Fruit fly (Drosophila melanogaster) whole organism, embryonic: ENCODE data around the gene CG9372.
A peak's percentile ranks its signal among the peaks of the same experiment; 100 is the strongest.

ENCODE experiments used
- BEAF-32 ChIP-seq: fragments of 200-800 bp; sonication (Bioruptor generic); optimal IDR thresholded peaks from 3 replicates; lab custom pipeline; 2017; ENCODE audit warnings: missing biosample characterization, missing genetic modification characterization, mild to moderate bottlenecking, moderate library complexity, missing genetic modification reagents
- CG10366 ChIP-seq: fragments of 200-800 bp; sonication (Bioruptor generic); IDR thresholded peaks from 2 replicates; pipeline ENCODE4 v1.3.6; 2022; ENCODE audit warnings: missing biosample characterization, missing genetic modification characterization
- CG12299 ChIP-seq: fragments of 200-800 bp; sonication (Bioruptor generic); optimal IDR thresholded peaks from 2 replicates; lab custom pipeline; 2018; ENCODE audit warnings: missing biosample characterization, mild to moderate bottlenecking, missing genetic modification characterization
- CG12744 ChIP-seq: fragments of 200-800 bp; sonication (Bioruptor generic); optimal IDR thresholded peaks from 2 replicates; lab custom pipeline; 2016; ENCODE audit warnings: missing biosample characterization, missing genetic modification characterization
- CG14441 ChIP-seq: fragments of 200-800 bp; sonication (Bioruptor generic); IDR thresholded peaks from 2 replicates; pipeline ENCODE4 v1.3.6; 2022; ENCODE audit warnings: missing biosample characterization, missing genetic modification characterization
- CG15514 ChIP-seq: fragments of 200-800 bp; sonication (Bioruptor generic); optimal IDR thresholded peaks from 3 replicates; lab custom pipeline; 2017; ENCODE audit warnings: missing biosample characterization, missing genetic modification characterization, mild to moderate bottlenecking, moderate library complexity, missing genetic modification reagents
- CG2129 ChIP-seq: fragments of 200-800 bp; sonication (Bioruptor generic); IDR thresholded peaks from 2 replicates; pipeline ENCODE4 v1.3.6; 2022; ENCODE audit warnings: missing biosample characterization, missing genetic modification characterization; ENCODE audit not compliant: partially characterized antibody
- CG31224 ChIP-seq: fragments of 200-800 bp; sonication (Bioruptor generic); IDR thresholded peaks from 2 replicates; pipeline ENCODE4 v1.3.6; 2022; ENCODE audit warnings: missing biosample characterization, missing genetic modification characterization
- CG31441 ChIP-seq: fragments of 200-800 bp; sonication (Bioruptor generic); IDR thresholded peaks from 2 replicates; pipeline ENCODE4 v1.3.6; 2022; ENCODE audit warnings: missing biosample characterization, missing genetic modification characterization
- CG32532 ChIP-seq: fragments of 200-800 bp; sonication (Bioruptor generic); IDR thresholded peaks from 2 replicates; pipeline ENCODE4 v1.3.6; 2022; ENCODE audit warnings: missing biosample characterization, missing genetic modification characterization
- CG3995 ChIP-seq: fragments of 200-800 bp; sonication (Bioruptor generic); optimal IDR thresholded peaks from 3 replicates; lab custom pipeline; 2016; ENCODE audit warnings: missing biosample characterization, missing genetic modification characterization
- CG42726 ChIP-seq: fragments of 200-800 bp; sonication (Bioruptor generic); IDR thresholded peaks from 2 replicates; pipeline ENCODE4 v1.3.6; 2022; ENCODE audit warnings: missing biosample characterization, missing genetic modification characterization; ENCODE audit not compliant: partially characterized antibody
- CG4282 ChIP-seq: fragments of 200-800 bp; sonication (Bioruptor generic); optimal IDR thresholded peaks from 2 replicates; lab custom pipeline; 2016; ENCODE audit warnings: missing biosample characterization, missing genetic modification characterization
- CG43689 ChIP-seq: fragments of 200-800 bp; sonication (Bioruptor generic); IDR thresholded peaks from 2 replicates; pipeline ENCODE4 v1.3.6; 2022; ENCODE audit warnings: missing biosample characterization, missing genetic modification characterization
- CG7963 ChIP-seq: fragments of 200-800 bp; sonication (Bioruptor generic); IDR thresholded peaks from 3 replicates; pipeline ENCODE4 v1.3.6; 2022; ENCODE audit warnings: missing biosample characterization, missing genetic modification characterization; ENCODE audit not compliant: partially characterized antibody
- CG8089 ChIP-seq: fragments of 200-800 bp; sonication (Bioruptor generic); optimal IDR thresholded peaks from 3 replicates; lab custom pipeline; 2016; ENCODE audit warnings: missing biosample characterization, missing genetic modification characterization
- CG8765 ChIP-seq: fragments of 200-800 bp; sonication (Bioruptor generic); IDR thresholded peaks from 2 replicates; pipeline ENCODE4 v1.3.6; 2022; ENCODE audit warnings: missing biosample characterization, missing genetic modification characterization
- Camta ChIP-seq: fragments of 200-800 bp; sonication (Bioruptor generic); optimal IDR thresholded peaks from 2 replicates; lab custom pipeline; 2016; ENCODE audit warnings: missing biosample characterization, missing genetic modification characterization
- Deaf1 ChIP-seq: fragments of 200-800 bp; optimal IDR thresholded peaks from 3 replicates; lab custom pipeline; 2019; ENCODE audit warnings: missing biosample characterization, mild to moderate bottlenecking, missing genetic modification characterization, moderate library complexity
- Dfd ChIP-seq, 2 experiments: fragments of >200 bp; optimal IDR thresholded peaks; 2 replicates each; lab custom pipeline; 2017; ENCODE audit warnings: missing biosample characterization in 2 of 2, missing genetic modification characterization in 2 of 2
- Gsc ChIP-seq: fragments of 200-800 bp; sonication (Bioruptor generic); IDR thresholded peaks from 2 replicates; pipeline ENCODE4 v1.3.6; 2022; ENCODE audit warnings: missing biosample characterization, missing genetic modification characterization
- HmgD ChIP-seq: fragments of 200-800 bp; sonication (Bioruptor generic); optimal IDR thresholded peaks from 3 replicates; lab custom pipeline; 2016; ENCODE audit warnings: missing biosample characterization, missing genetic modification characterization
- Mes4 ChIP-seq: fragments of 200-800 bp; sonication (Bioruptor generic); optimal IDR thresholded peaks from 2 replicates; lab custom pipeline; 2016; ENCODE audit warnings: missing biosample characterization, missing genetic modification characterization
- Neu2 ChIP-seq: fragments of 200-800 bp; sonication (Bioruptor generic); optimal IDR thresholded peaks from 3 replicates; lab custom pipeline; 2016; ENCODE audit warnings: missing biosample characterization, missing genetic modification characterization, borderline replicate concordance
- PHDP ChIP-seq: fragments of 200-800 bp; sonication (Bioruptor generic); optimal IDR thresholded peaks from 3 replicates; lab custom pipeline; 2018; ENCODE audit warnings: missing biosample characterization, mild to moderate bottlenecking, missing genetic modification characterization, moderate library complexity
- Pdp1 ChIP-seq, 2 experiments: fragments of 200-800 bp; sonication (Bioruptor generic); optimal IDR thresholded peaks; 3 replicates each; lab custom pipeline; 2016; ENCODE audit warnings: missing biosample characterization in 2 of 2, missing genetic modification characterization in 2 of 2, mild to moderate bottlenecking in 1 of 2, moderate library complexity in 1 of 2
- Ravus ChIP-seq: fragments of 200-800 bp; sonication (Bioruptor generic); IDR thresholded peaks from 2 replicates; pipeline ENCODE4 v1.3.6; 2022; ENCODE audit warnings: missing biosample characterization, missing genetic modification characterization
- Sin3A ChIP-seq: fragments of >200 bp; optimal IDR thresholded peaks from 2 replicates; lab custom pipeline; 2018
- Six4 ChIP-seq: fragments of 200-800 bp; sonication (Bioruptor generic); optimal IDR thresholded peaks from 2 replicates; lab custom pipeline; 2016; ENCODE audit warnings: missing biosample characterization, missing genetic modification characterization
- Sox102F ChIP-seq: fragments of 200-800 bp; sonication (Bioruptor generic); optimal IDR thresholded peaks from 2 replicates; lab custom pipeline; 2018; ENCODE audit warnings: missing biosample characterization, mild to moderate bottlenecking, missing genetic modification characterization, moderate library complexity
- Spps ChIP-seq: fragments of 200-800 bp; sonication (Bioruptor generic); optimal IDR thresholded peaks from 2 replicates; lab custom pipeline; 2018; ENCODE audit warnings: missing biosample characterization, mild to moderate bottlenecking, missing genetic modification characterization
- Xbp1 ChIP-seq: fragments of 200-800 bp; sonication (Bioruptor generic); optimal IDR thresholded peaks from 3 replicates; lab custom pipeline; 2016; ENCODE audit warnings: missing biosample characterization, mild to moderate bottlenecking, missing genetic modification characterization
- bbx ChIP-seq: fragments of 200-800 bp; sonication (Bioruptor generic); IDR thresholded peaks from 2 replicates; pipeline ENCODE4 v1.3.6; 2022; ENCODE audit warnings: missing biosample characterization, missing genetic modification characterization; ENCODE audit not compliant: partially characterized antibody
- bigmax ChIP-seq: fragments of 200-800 bp; sonication (Bioruptor generic); optimal IDR thresholded peaks from 2 replicates; lab custom pipeline; 2018; ENCODE audit warnings: missing biosample characterization, mild to moderate bottlenecking, missing genetic modification characterization
- chinmo ChIP-seq: fragments of 200-800 bp; sonication (Bioruptor generic); IDR thresholded peaks from 4 replicates; pipeline ENCODE4 v1.3.6; 2022; ENCODE audit warnings: missing biosample characterization, missing genetic modification characterization; ENCODE audit not compliant: partially characterized antibody
- lbe ChIP-seq: fragments of 200-800 bp; sonication (Bioruptor generic); optimal IDR thresholded peaks from 2 replicates; lab custom pipeline; 2016; ENCODE audit warnings: missing biosample characterization, mild to moderate bottlenecking, missing genetic modification characterization
- mirr ChIP-seq: fragments of 200-800 bp; sonication (Bioruptor generic); optimal IDR thresholded peaks from 3 replicates; lab custom pipeline; 2018; ENCODE audit warnings: missing biosample characterization, mild to moderate bottlenecking, missing genetic modification characterization
- nmo ChIP-seq: fragments of 200-800 bp; sonication (Bioruptor generic); optimal IDR thresholded peaks from 2 replicates; lab custom pipeline; 2018; ENCODE audit warnings: missing biosample characterization, mild to moderate bottlenecking, missing genetic modification characterization, moderate library complexity
- nom ChIP-seq: fragments of 200-800 bp; sonication (Bioruptor generic); optimal IDR thresholded peaks from 2 replicates; lab custom pipeline; 2017; ENCODE audit warnings: missing biosample characterization, missing genetic modification characterization, mild to moderate bottlenecking, moderate library complexity, missing genetic modification reagents
- org-1 ChIP-seq: fragments of 200-800 bp; sonication (Bioruptor generic); optimal IDR thresholded peaks from 2 replicates; lab custom pipeline; 2017; ENCODE audit warnings: missing biosample characterization, missing genetic modification characterization
- pan ChIP-seq, 4 experiments: fragments of >200 bp in 3 of 4; fragments of 200-800 bp in 1 of 4; sonication (Bioruptor generic) in 1 of 4; optimal IDR thresholded peaks in 3 of 4; IDR thresholded peaks in 1 of 4; 2 replicates each; pipeline versions ENCODE4 v1.3.6 to Lab custom; 2017 to 2022; ENCODE audit warnings: missing biosample characterization in 2 of 4, missing genetic modification characterization in 2 of 4, mixed read lengths in 1 of 4
- psq ChIP-seq: fragments of 200-800 bp; sonication (Bioruptor generic); optimal IDR thresholded peaks from 2 replicates; lab custom pipeline; 2017; ENCODE audit warnings: missing biosample characterization, missing genetic modification characterization
- pum ChIP-seq: fragments of 200-800 bp; sonication (Bioruptor generic); optimal IDR thresholded peaks from 2 replicates; lab custom pipeline; 2016; ENCODE audit warnings: missing biosample characterization, missing genetic modification characterization
- ro ChIP-seq: fragments of 200-800 bp; sonication (Bioruptor generic); IDR thresholded peaks from 2 replicates; pipeline ENCODE4 v1.3.6; 2022; ENCODE audit warnings: missing biosample characterization, missing genetic modification characterization
- run ChIP-seq: fragments of 200-800 bp; sonication (Bioruptor generic); optimal IDR thresholded peaks from 3 replicates; lab custom pipeline; 2018; ENCODE audit warnings: missing biosample characterization, mild to moderate bottlenecking, missing genetic modification characterization
- stc ChIP-seq: fragments of 200-800 bp; sonication (Bioruptor generic); IDR thresholded peaks from 2 replicates; pipeline ENCODE4 v1.3.6; 2022; ENCODE audit warnings: missing biosample characterization, missing genetic modification characterization
- tin ChIP-seq: fragments of 200-800 bp; sonication (Bioruptor generic); optimal IDR thresholded peaks from 3 replicates; lab custom pipeline; 2016; ENCODE audit warnings: missing biosample characterization, missing genetic modification characterization
- trem ChIP-seq: fragments of 200-800 bp; optimal IDR thresholded peaks from 3 replicates; lab custom pipeline; 2019; ENCODE audit warnings: missing biosample characterization, mild to moderate bottlenecking, missing genetic modification characterization, moderate library complexity
- unpg ChIP-seq: fragments of 200-800 bp; sonication (Bioruptor generic); optimal IDR thresholded peaks from 3 replicates; lab custom pipeline; 2018; ENCODE audit warnings: missing biosample characterization, mild to moderate bottlenecking, missing genetic modification characterization, moderate library complexity
- zfh2 ChIP-seq: fragments of 200-800 bp; sonication (Bioruptor generic); optimal IDR thresholded peaks from 2 replicates; lab custom pipeline; 2016; ENCODE audit warnings: missing biosample characterization, missing genetic modification characterization

CG9372 gene

dm6 chr3L:19612172-19612571 is 6.2 kb downstream of the CG9372 start, which contains the start of the genes Lon and PIG-F (continued):
- TF ChIP-seq pan (optimal IDR thresholded peaks at IDR 0.05; lab: Kevin White, UChicago), result no peak
- TF ChIP-seq pan (GFP tag; optimal IDR thresholded peaks at IDR 0.05 in 1 of 2, IDR thresholded peaks at IDR 0.05 in 1 of 2), result peak in 1 of 2 experiments; percentile 99
- 0 out of 2 replicates have a peak, but pooled peaks have one; percentile 16 for TF ChIP-seq bbx (GFP tag; lab: Robert Waterston, UW)
- peak; percentile 47 for TF ChIP-seq BEAF-32 (GFP tag; lab: Kevin White, UChicago)
- TF ChIP-seq unpg, result peak; percentile 99
- peak; percentile 94 for TF ChIP-seq CG15514
- peak; percentile 100 for TF ChIP-seq CG31441 (GFP tag; lab: Robert Waterston, UW)
- 0 out of 2 replicates have a peak, but pooled peaks have one; percentile 32 for TF ChIP-seq CG42726 (GFP tag; lab: Robert Waterston, UW)
- TF ChIP-seq CG3995 (GFP tag; lab: Kevin White, UChicago), result peak; percentile 88
- TF ChIP-seq chinmo, result no peak
- peak; percentile 99 for TF ChIP-seq zfh2 (GFP tag; lab: Kevin White, UChicago)
- TF ChIP-seq CG2129 (GFP tag; lab: Robert Waterston, UW), result no peak
- peak; percentile 99 for TF ChIP-seq Sox102F (GFP tag; lab: Kevin White, UChicago)
- TF ChIP-seq run (tag; lab: Kevin White, UChicago), result peak; percentile 97
- TF ChIP-seq Gsc (GFP tag; lab: Robert Waterston, UW), result peak; percentile 96
- TF ChIP-seq CG8765 (GFP tag; lab: Robert Waterston, UW), result peak; percentile 98
- peak; percentile 99 for TF ChIP-seq Camta (GFP tag; lab: Kevin White, UChicago)
- TF ChIP-seq CG8089 (GFP tag; lab: Kevin White, UChicago), result peak; percentile 97
- TF ChIP-seq HmgD (GFP tag; lab: Kevin White, UChicago), result peak; percentile 97
- TF ChIP-seq Pdp1 (GFP tag; optimal IDR thresholded peaks at IDR 0.05; lab: Kevin White, UChicago), result peak; percentile 99
- peak; percentile 96 for TF ChIP-seq Mes4
- peak; percentile 99 for TF ChIP-seq Xbp1
- peak; percentile 97 for TF ChIP-seq ro (GFP tag; lab: Robert Waterston, UW)
- peak in 1 of 2 experiments; percentile 85 for TF ChIP-seq Dfd (GFP tag; optimal IDR thresholded peaks at IDR 0.05; lab: Kevin White, UChicago)
- TF ChIP-seq CG12299 (tag; lab: Kevin White, UChicago), result peak; percentile 99
- TF ChIP-seq psq (GFP tag; lab: Kevin White, UChicago), result peak; percentile 96
- TF ChIP-seq org-1 (GFP tag; lab: Kevin White, UChicago), result peak; percentile 98
- TF ChIP-seq CG43689 (GFP tag; lab: Robert Waterston, UW), result peak; percentile 94
- TF ChIP-seq CG32532 (GFP tag; lab: Robert Waterston, UW), result peak; percentile 99
- TF ChIP-seq Six4 (GFP tag; lab: Kevin White, UChicago), result peak; percentile 99
- TF ChIP-seq pum (GFP tag; lab: Kevin White, UChicago), result peak; percentile 99
- peak; percentile 58 for TF ChIP-seq CG7963 (GFP tag; lab: Robert Waterston, UW)
- peak; percentile 95 for TF ChIP-seq CG31224 (GFP tag; lab: Robert Waterston, UW)
- TF ChIP-seq PHDP, result peak; percentile 99
- peak; percentile 98 for TF ChIP-seq CG14441 (GFP tag; lab: Robert Waterston, UW)
- TF ChIP-seq CG4282 (GFP tag; lab: Kevin White, UChicago), result peak; percentile 98
- peak; percentile 98 for TF ChIP-seq Spps (tag; lab: Kevin White, UChicago)
- TF ChIP-seq Neu2 (GFP tag; lab: Kevin White, UChicago), result peak; percentile 94
- TF ChIP-seq stc (GFP tag; lab: Robert Waterston, UW), result peak; percentile 98
- peak; percentile 65 for TF ChIP-seq bigmax
- peak; percentile 97 for TF ChIP-seq CG12744 (GFP tag; lab: Kevin White, UChicago)
- TF ChIP-seq Ravus (GFP tag; lab: Robert Waterston, UW), result peak; percentile 94
- TF ChIP-seq mirr (GFP tag; lab: Kevin White, UChicago), result peak; percentile 95
- TF ChIP-seq tin (GFP tag; lab: Kevin White, UChicago), result peak; percentile 100
- peak; percentile 97 for TF ChIP-seq trem (tag; lab: Kevin White, UChicago)
- peak; percentile 97 for TF ChIP-seq nom
- peak; percentile 100 for TF ChIP-seq nmo (GFP tag; lab: Kevin White, UChicago)
- TF ChIP-seq Sin3A (lab: Kevin White, UChicago), result peak; percentile 65
- peak; percentile 98 for TF ChIP-seq lbe (GFP tag; lab: Kevin White, UChicago)
- TF ChIP-seq Deaf1 (tag; lab: Kevin White, UChicago), result peak; percentile 88
- peak; percentile 97 for TF ChIP-seq CG10366 (GFP tag; lab: Robert Waterston, UW)
